Worm (Caenorhabditis elegans): ENCODE results near the gene Y53F4B.12.

Gene Y53F4B.12

ce11 chrII:15025599-15026164 lies 6.7 kb downstream of the Y53F4B.12 start, which contains the start of gene cmtr-1 (continued):
- TF ChIP-seq gei-17 (GFP tag; optimal IDR thresholded peaks at IDR 0.05) (peak; percentile 90), T07F8.4 (tag; optimal IDR thresholded peaks at IDR 0.05) (peak; percentile 64), F22D6.2 (tag; optimal IDR thresholded peaks at IDR 0.05) (peak; percentile 74), madf-3 (GFP tag; IDR thresholded peaks at IDR 0.05) (0 out of 2 replicates have a peak, but pooled peaks have one; percentile 56), lin-26 (GFP tag; IDR thresholded peaks at IDR 0.05) (peak; percentile 82), him-1 (tag; optimal IDR thresholded peaks at IDR 0.05) (peak; percentile 95), snpc-4 (GFP tag; optimal IDR thresholded peaks at IDR 0.05) (peak; percentile 100), snpc-4 (tag; optimal IDR thresholded peaks at IDR 0.05) (peak; percentile 100), F57C9.4 (tag; optimal IDR thresholded peaks at IDR 0.05) (peak; percentile 71), efl-1 (GFP tag; optimal IDR thresholded peaks at IDR 0.05) (peak; percentile 80), ztf-26 (tag; optimal IDR thresholded peaks at IDR 0.05) (peak; percentile 92), Y56A3A.18 (GFP tag; IDR thresholded peaks at IDR 0.05) (no peak; the same call in 1 of the 2 replicates), ceh-79 (tag; optimal IDR thresholded peaks at IDR 0.05) (no peak), ztf-22 (GFP tag; optimal IDR thresholded peaks at IDR 0.05) (peak; percentile 37), nfya-1 (tag; optimal IDR thresholded peaks at IDR 0.05; ENCODE audit: borderline replicate concordance, insufficient read depth) (no peak)

ce11 chrII:15026389-15026788 lies 7.4 kb downstream of the Y53F4B.12 start:
- TF ChIP-seq somi-1 (GFP tag; optimal IDR thresholded peaks at IDR 0.05) (no peak), zfh-2 (GFP tag; conservative IDR thresholded peaks at IDR 0.05) (peak; percentile 79), let-526 (GFP tag; IDR thresholded peaks at IDR 0.05) (no peak), repo-1 (tag; optimal IDR thresholded peaks at IDR 0.05) (no peak), egrh-3 (GFP tag; IDR thresholded peaks at IDR 0.05) (peak; percentile 62; the same call in 1 of the 2 replicates), ekl-4 (GFP tag; IDR thresholded peaks at IDR 0.05) (no peak)

DNA sequence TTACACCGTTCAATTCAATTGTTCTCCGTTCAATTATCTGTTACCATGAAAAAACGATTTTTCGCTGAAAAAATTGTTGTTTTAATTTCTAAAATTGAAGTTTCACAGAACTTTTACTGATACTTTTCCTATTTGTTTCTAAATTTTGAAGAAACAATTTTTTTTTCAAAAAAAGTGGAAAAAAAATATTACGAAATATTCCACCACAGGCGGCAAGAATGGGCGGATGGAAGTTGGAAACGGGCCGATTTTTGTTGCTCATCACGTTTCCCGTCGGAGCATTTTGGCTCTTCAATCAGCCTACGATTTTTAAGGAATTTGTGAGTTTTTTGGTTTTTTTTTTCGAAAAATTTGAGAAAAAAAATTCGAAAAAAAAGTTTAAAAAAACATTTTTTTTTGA lies 18.8 kb downstream of the Y53F4B.12 start, which contains the start of gene Y53F4B.14:
Gene Y53F4B.14, plus strand, starts transcription at position 210 of the 400 bp plus-strand sequence.
- TF ChIP-seq hmg-1.2 (GFP tag; IDR thresholded peaks at IDR 0.05) (no peak), D2030.7 (GFP tag; IDR thresholded peaks at IDR 0.05) (no peak), B0336.3 (GFP tag; IDR thresholded peaks at IDR 0.05) (no peak), cebp-1 (GFP tag; IDR thresholded peaks at IDR 0.05) (no peak), cebp-1 (tag; optimal IDR thresholded peaks at IDR 0.05) (peak; percentile 78), ztf-18 (tag; optimal IDR thresholded peaks at IDR 0.05) (no peak), B0035.1 (tag; optimal IDR thresholded peaks at IDR 0.05) (no peak)

ce11 chrII:15039104-15039503 lies 20.1 kb downstream of the Y53F4B.12 start, which contains the start of gene trip-4:
Gene trip-4 (plus strand): TSS chrII:15039404.
- TF ChIP-seq lir-1 (GFP tag; conservative IDR thresholded peaks at IDR 0.05) (no peak), unc-62 (GFP tag; optimal IDR thresholded peaks at IDR 0.05) (no peak), lin-40 (tag; optimal IDR thresholded peaks at IDR 0.05) (no peak), attf-3 (GFP tag; conservative IDR thresholded peaks at IDR 0.05) (no peak), rcor-1 (GFP tag; IDR thresholded peaks at IDR 0.05) (no peak), atf-7 (tag; optimal IDR thresholded peaks at IDR 0.05) (no peak), lin-26 (GFP tag; IDR thresholded peaks at IDR 0.05) (no peak), egrh-3 (GFP tag; IDR thresholded peaks at IDR 0.05) (no peak), B0035.1 (tag; optimal IDR thresholded peaks at IDR 0.05) (no peak), ceh-91 (GFP tag; IDR thresholded peaks at IDR 0.05) (no peak), ekl-4 (GFP tag; IDR thresholded peaks at IDR 0.05) (no peak), efl-1 (GFP tag; optimal IDR thresholded peaks at IDR 0.05) (no peak), bed-2 (GFP tag; IDR thresholded peaks at IDR 0.05) (no peak), zfh-2 (GFP tag; conservative IDR thresholded peaks at IDR 0.05) (no peak), F57A8.1 (GFP tag; optimal IDR thresholded peaks at IDR 0.05) (no peak), lsy-27 (tag; optimal IDR thresholded peaks at IDR 0.05; ENCODE audit: borderline replicate concordance, insufficient read depth) (no peak), mxl-1 (tag; optimal IDR thresholded peaks at IDR 0.05) (no peak)
